Fruit fly (Drosophila melanogaster) whole organism, embryonic: ENCODE measurements around the gene Gem4b.
A peak's percentile ranks its signal among the peaks of the same experiment; 100 is the strongest.

ENCODE experiments used
- Atf6 ChIP-seq: fragments of 200-800 bp; sonication (Bioruptor generic); IDR thresholded peaks from 2 replicates; pipeline ENCODE4 v1.3.6; 2022; ENCODE audit warnings: missing biosample characterization, missing genetic modification characterization
- Awh ChIP-seq: fragments of 200-800 bp; sonication (Bioruptor generic); IDR thresholded peaks from 2 replicates; pipeline ENCODE4, ENCODE4 v1.3.6; 2022; ENCODE audit warnings: missing biosample characterization, missing genetic modification characterization
- CG10274 ChIP-seq: fragments of 200-800 bp; sonication (Bioruptor generic); optimal IDR thresholded peaks from 3 replicates; lab custom pipeline; 2017; ENCODE audit warnings: missing biosample characterization, mild to moderate bottlenecking, missing genetic modification characterization
- CG10654 ChIP-seq: fragments of 200-800 bp; sonication (Bioruptor generic); optimal IDR thresholded peaks from 2 replicates; lab custom pipeline; 2016; ENCODE audit warnings: missing biosample characterization, missing genetic modification characterization
- CG12155 ChIP-seq: fragments of 200-800 bp; sonication (Bioruptor generic); optimal IDR thresholded peaks from 3 replicates; lab custom pipeline; 2016; ENCODE audit warnings: missing biosample characterization, missing genetic modification characterization
- CG13775 ChIP-seq: fragments of 200-800 bp; sonication (Bioruptor generic); optimal IDR thresholded peaks from 3 replicates; lab custom pipeline; 2017; ENCODE audit warnings: missing biosample characterization, mild to moderate bottlenecking, missing genetic modification characterization
- CG14710 ChIP-seq: fragments of 200-800 bp; sonication (Bioruptor generic); optimal IDR thresholded peaks from 3 replicates; lab custom pipeline; 2019; ENCODE audit warnings: missing biosample characterization, mild to moderate bottlenecking, missing genetic modification characterization, moderate library complexity
- CG2875 ChIP-seq: fragments of 200-800 bp; sonication (Bioruptor generic); optimal IDR thresholded peaks from 2 replicates; lab custom pipeline; 2017; ENCODE audit warnings: missing biosample characterization, mild to moderate bottlenecking, missing genetic modification characterization, missing genetic modification reagents
- CG3163 ChIP-seq: fragments of 200-800 bp; sonication (Bioruptor generic); optimal IDR thresholded peaks from 3 replicates; lab custom pipeline; 2016; ENCODE audit warnings: missing biosample characterization, missing genetic modification characterization
- CG33213 ChIP-seq: fragments of 200-800 bp; sonication (Bioruptor generic); optimal IDR thresholded peaks from 3 replicates; lab custom pipeline; 2016; ENCODE audit warnings: missing biosample characterization, missing genetic modification characterization
- CG3847 ChIP-seq: fragments of 200-800 bp; sonication (Bioruptor generic); IDR thresholded peaks from 2 replicates; pipeline ENCODE4 v1.3.6; 2022; ENCODE audit warnings: missing biosample characterization, missing genetic modification characterization
- CG4282 ChIP-seq: fragments of 200-800 bp; sonication (Bioruptor generic); optimal IDR thresholded peaks from 2 replicates; lab custom pipeline; 2016; ENCODE audit warnings: missing biosample characterization, missing genetic modification characterization
- CG9437 ChIP-seq: fragments of 200-800 bp; sonication (Bioruptor generic); optimal IDR thresholded peaks from 2 replicates; lab custom pipeline; 2018; ENCODE audit warnings: missing biosample characterization, mild to moderate bottlenecking, missing genetic modification characterization
- Chrac-16 ChIP-seq: fragments of 200-800 bp; sonication (Bioruptor generic); optimal IDR thresholded peaks from 3 replicates; lab custom pipeline; 2016; ENCODE audit warnings: missing biosample characterization, missing genetic modification characterization
- Drgx ChIP-seq: fragments of 200-800 bp; sonication (Bioruptor generic); IDR thresholded peaks from 2 replicates; pipeline ENCODE4 v1.3.6; 2022; ENCODE audit warnings: missing biosample characterization, missing genetic modification characterization
- Fer1 ChIP-seq: fragments of 200-800 bp; sonication (Bioruptor generic); optimal IDR thresholded peaks from 2 replicates; lab custom pipeline; 2017; ENCODE audit warnings: missing biosample characterization, mild to moderate bottlenecking, missing genetic modification characterization
- Hmr ChIP-seq: fragments of 200-800 bp; sonication (Bioruptor generic); optimal IDR thresholded peaks from 3 replicates; lab custom pipeline; 2017; ENCODE audit warnings: mild to moderate bottlenecking, missing biosample characterization, missing genetic modification reagents, missing genetic modification characterization
- Hmx ChIP-seq: fragments of 200-800 bp; sonication (Bioruptor generic); optimal IDR thresholded peaks from 2 replicates; lab custom pipeline; 2016; ENCODE audit warnings: missing biosample characterization, missing genetic modification characterization
- Hr3 ChIP-seq: fragments of 200-800 bp; sonication (Bioruptor generic); optimal IDR thresholded peaks from 3 replicates; lab custom pipeline; 2016; ENCODE audit warnings: missing biosample characterization, missing genetic modification characterization
- PHDP ChIP-seq: fragments of 200-800 bp; sonication (Bioruptor generic); optimal IDR thresholded peaks from 3 replicates; lab custom pipeline; 2018; ENCODE audit warnings: missing biosample characterization, mild to moderate bottlenecking, missing genetic modification characterization, moderate library complexity
- Poxn ChIP-seq: fragments of 200-800 bp; sonication (Bioruptor generic); IDR thresholded peaks from 2 replicates; pipeline ENCODE4 v1.3.6; 2022; ENCODE audit warnings: missing biosample characterization, missing genetic modification characterization
- Ravus ChIP-seq: fragments of 200-800 bp; sonication (Bioruptor generic); IDR thresholded peaks from 2 replicates; pipeline ENCODE4 v1.3.6; 2022; ENCODE audit warnings: missing biosample characterization, missing genetic modification characterization
- Sox100B ChIP-seq: fragments of 200-800 bp; sonication (Bioruptor generic); optimal IDR thresholded peaks from 3 replicates; lab custom pipeline; 2018; ENCODE audit warnings: missing biosample characterization, mild to moderate bottlenecking, missing genetic modification characterization
- Sox102F ChIP-seq: fragments of 200-800 bp; sonication (Bioruptor generic); optimal IDR thresholded peaks from 2 replicates; lab custom pipeline; 2018; ENCODE audit warnings: missing biosample characterization, mild to moderate bottlenecking, missing genetic modification characterization, moderate library complexity
- bigmax ChIP-seq: fragments of 200-800 bp; sonication (Bioruptor generic); optimal IDR thresholded peaks from 2 replicates; lab custom pipeline; 2018; ENCODE audit warnings: missing biosample characterization, mild to moderate bottlenecking, missing genetic modification characterization
- crc ChIP-seq: fragments of 200-800 bp; sonication (Bioruptor generic); optimal IDR thresholded peaks from 2 replicates; lab custom pipeline; 2016; ENCODE audit warnings: missing biosample characterization, missing genetic modification characterization
- crol ChIP-seq: fragments of 200-800 bp; sonication (Bioruptor generic); IDR thresholded peaks from 2 replicates; pipeline ENCODE4 v1.3.6; 2022; ENCODE audit warnings: missing biosample characterization, missing genetic modification characterization
- cwo ChIP-seq: fragments of 200-800 bp; sonication (Bioruptor generic); optimal IDR thresholded peaks from 3 replicates; lab custom pipeline; 2017; ENCODE audit warnings: missing biosample characterization, missing genetic modification characterization, mild to moderate bottlenecking, moderate library complexity, missing genetic modification reagents
- danr ChIP-seq: fragments of 200-800 bp; sonication (Bioruptor generic); IDR thresholded peaks from 2 replicates; pipeline ENCODE4 v1.3.6; 2022; ENCODE audit warnings: missing biosample characterization, missing genetic modification characterization
- dpn ChIP-seq, 2 experiments: fragments of 200-800 bp; sonication (Bioruptor generic); optimal IDR thresholded peaks; 3 replicates each; lab custom pipeline; 2016; ENCODE audit warnings: missing biosample characterization in 2 of 2, missing genetic modification characterization in 2 of 2
- dysf ChIP-seq: fragments of 200-800 bp; sonication (Bioruptor generic); IDR thresholded peaks from 3 replicates; pipeline ENCODE4 v1.3.6; 2022; ENCODE audit warnings: missing biosample characterization, missing genetic modification characterization
- en ChIP-seq: fragments of 200-800 bp; sonication (Bioruptor generic); optimal IDR thresholded peaks from 2 replicates; lab custom pipeline; 2016; ENCODE audit warnings: missing biosample characterization, missing genetic modification characterization
- fd3F ChIP-seq: fragments of 200-800 bp; sonication (Bioruptor generic); optimal IDR thresholded peaks from 2 replicates; lab custom pipeline; 2018; ENCODE audit warnings: missing biosample characterization, mild to moderate bottlenecking, missing genetic modification characterization, moderate library complexity
- gfzf ChIP-seq: fragments of 200-800 bp; sonication (Bioruptor generic); optimal IDR thresholded peaks from 2 replicates; lab custom pipeline; 2016; ENCODE audit warnings: missing biosample characterization, mild to moderate bottlenecking, missing genetic modification characterization, moderate library complexity
- her ChIP-seq: fragments of 200-800 bp; sonication (Bioruptor generic); optimal IDR thresholded peaks from 2 replicates; lab custom pipeline; 2016; ENCODE audit warnings: missing biosample characterization, missing genetic modification characterization
- hth ChIP-seq: fragments of >200 bp; optimal IDR thresholded peaks from 2 replicates; lab custom pipeline; 2017; ENCODE audit warnings: inconsistent platforms
- ind ChIP-seq: fragments of 200-800 bp; sonication (Bioruptor generic); optimal IDR thresholded peaks from 3 replicates; lab custom pipeline; 2016; ENCODE audit warnings: missing biosample characterization, missing genetic modification characterization
- kah ChIP-seq: fragments of 200-800 bp; sonication (Bioruptor generic); optimal IDR thresholded peaks from 2 replicates; lab custom pipeline; 2018; ENCODE audit warnings: missing biosample characterization, mild to moderate bottlenecking, missing genetic modification characterization
- knrl ChIP-seq: fragments of 200-800 bp; sonication (Bioruptor generic); IDR thresholded peaks from 3 replicates; pipeline ENCODE4 v1.3.6; 2022; ENCODE audit warnings: missing biosample characterization, missing genetic modification characterization; ENCODE audit not compliant: partially characterized antibody
- lbe ChIP-seq: fragments of 200-800 bp; sonication (Bioruptor generic); optimal IDR thresholded peaks from 2 replicates; lab custom pipeline; 2016; ENCODE audit warnings: missing biosample characterization, mild to moderate bottlenecking, missing genetic modification characterization
- pho ChIP-seq: fragments of 200-800 bp; sonication (Bioruptor generic); optimal IDR thresholded peaks from 2 replicates; lab custom pipeline; 2016; ENCODE audit warnings: missing biosample characterization, missing genetic modification characterization
- phol ChIP-seq: fragments of 200-800 bp; sonication (Bioruptor generic); optimal IDR thresholded peaks from 3 replicates; lab custom pipeline; 2018; ENCODE audit warnings: missing biosample characterization, mild to moderate bottlenecking, missing genetic modification characterization, moderate library complexity
- pita ChIP-seq: fragments of 200-800 bp; sonication (Bioruptor generic); optimal IDR thresholded peaks from 2 replicates; lab custom pipeline; 2017; ENCODE audit warnings: missing biosample characterization, mild to moderate bottlenecking, missing genetic modification characterization
- pros ChIP-seq: fragments of 200-800 bp; sonication (Bioruptor generic); optimal IDR thresholded peaks from 3 replicates; lab custom pipeline; 2019; ENCODE audit warnings: missing biosample characterization, mild to moderate bottlenecking, missing genetic modification characterization, moderate library complexity
- tio ChIP-seq: fragments of 200-800 bp; sonication (Bioruptor generic); optimal IDR thresholded peaks from 2 replicates; lab custom pipeline; 2017; ENCODE audit warnings: missing biosample characterization, missing genetic modification characterization, inconsistent platforms
- tna ChIP-seq: fragments of 200-800 bp; sonication (Bioruptor generic); IDR thresholded peaks from 2 replicates; pipeline ENCODE4 v1.3.6; 2022; ENCODE audit warnings: missing biosample characterization, missing genetic modification characterization; ENCODE audit not compliant: partially characterized antibody
- usp ChIP-seq: fragments of >200 bp; optimal IDR thresholded peaks from 2 replicates; lab custom pipeline; 2017; ENCODE audit warnings: missing biosample characterization, missing genetic modification characterization
- vvl ChIP-seq: fragments of 200-800 bp; sonication (Bioruptor generic); IDR thresholded peaks from 2 replicates; pipeline ENCODE4 v1.3.6; 2022; ENCODE audit warnings: missing biosample characterization, missing genetic modification characterization

The Gem4b gene

dm6 chrX:3949409-3950178 is 8.9 kb downstream of the Gem4b start (continued):
- TF ChIP-seq pros (GFP tag; lab: Kevin White, UChicago), result no peak

- TF ChIP-seq kah (GFP tag; lab: Kevin White, UChicago) (no peak), CG13775 (GFP tag; lab: Kevin White, UChicago) (peak; percentile 25), Hr3 (GFP tag; lab: Kevin White, UChicago) (no peak), Awh (no peak), Sox100B (GFP tag; lab: Kevin White, UChicago) (no peak), phol (tag; lab: Kevin White, UChicago) (peak; percentile 10), dpn (GFP tag; optimal IDR thresholded peaks at IDR 0.05; lab: Kevin White, UChicago) (peak in 1 of 2 experiments; percentile 13), Chrac-16 (no peak), Ravus (GFP tag; lab: Robert Waterston, UW) (no peak), CG3163 (GFP tag; lab: Kevin White, UChicago) (no peak), vvl (no peak), CG12155 (GFP tag; lab: Kevin White, UChicago) (peak; percentile 22), her (no peak), knrl (GFP tag; lab: Robert Waterston, UW) (no peak), Drgx (GFP tag; lab: Robert Waterston, UW) (peak; percentile 51; the same call in 1 of the 2 replicates), Hmx (GFP tag; lab: Kevin White, UChicago) (no peak), CG2875 (GFP tag; lab: Kevin White, UChicago) (no peak), pita (GFP tag; lab: Kevin White, UChicago) (no peak), dysf (GFP tag; lab: Robert Waterston, UW) (peak; percentile 48; the same call in 2 of the 3 replicates), Sox102F (GFP tag; lab: Kevin White, UChicago) (no peak), crc (GFP tag; lab: Kevin White, UChicago) (peak; percentile 1), ind (GFP tag; lab: Kevin White, UChicago) (no peak), CG10654 (GFP tag; lab: Kevin White, UChicago) (no peak), en (GFP tag; lab: Kevin White, UChicago) (no peak), CG33213 (no peak), CG9437 (GFP tag; lab: Kevin White, UChicago) (no peak), crol (GFP tag; lab: Robert Waterston, UW) (peak; percentile 77), tio (GFP tag; lab: Kevin White, UChicago) (peak; percentile 26), usp (GFP tag; lab: Kevin White, UChicago) (no peak), hth (lab: Kevin White, UChicago) (no peak), bigmax (GFP tag; lab: Kevin White, UChicago) (no peak), CG10274 (GFP tag; lab: Kevin White, UChicago) (no peak), CG4282 (GFP tag; lab: Kevin White, UChicago) (peak; percentile 16), Atf6 (GFP tag; lab: Robert Waterston, UW) (peak; percentile 25; the same call in 1 of the 2 replicates), pho (GFP tag; lab: Kevin White, UChicago) (peak; percentile 23), CG3847 (0 out of 2 replicates have a peak, but pooled peaks have one; percentile 27), PHDP (tag; lab: Kevin White, UChicago) (no peak), lbe (GFP tag; lab: Kevin White, UChicago) (no peak), CG14710 (tag; lab: Kevin White, UChicago) (no peak), cwo (GFP tag; lab: Kevin White, UChicago) (peak; percentile 1), fd3F (GFP tag; lab: Kevin White, UChicago) (peak; percentile 42), gfzf (GFP tag; lab: Kevin White, UChicago) (no peak), Fer1 (GFP tag; lab: Kevin White, UChicago) (no peak), Hmr (GFP tag; lab: Kevin White, UChicago) (no peak), tna (GFP tag; lab: Robert Waterston, UW) (no peak), Poxn (GFP tag; lab: Robert Waterston, UW) (no peak), danr (GFP tag; lab: Robert Waterston, UW) (no peak)
Measured at dm6 chrX:3950199-3950645, 9.6 kb downstream of the Gem4b start.
